Fruit fly (Drosophila melanogaster) whole organism, embryonic: ENCODE measurements around the gene Oscillin.

Source experiments
- Ada2b ChIP-seq: fragments of 200-800 bp; sonication (Bioruptor generic); IDR thresholded peaks from 2 replicates; pipeline ENCODE4 v1.3.6; 2022; ENCODE audit warnings: missing biosample characterization, missing genetic modification characterization
- Atf3 ChIP-seq: fragments of 200-800 bp; sonication (Bioruptor generic); optimal IDR thresholded peaks from 3 replicates; lab custom pipeline; 2016; ENCODE audit warnings: missing biosample characterization, missing genetic modification characterization
- Awh ChIP-seq: fragments of 200-800 bp; sonication (Bioruptor generic); IDR thresholded peaks from 2 replicates; pipeline ENCODE4, ENCODE4 v1.3.6; 2022; ENCODE audit warnings: missing biosample characterization, missing genetic modification characterization
- CG10543 ChIP-seq: fragments of 200-800 bp; sonication (Bioruptor generic); optimal IDR thresholded peaks from 3 replicates; lab custom pipeline; 2017; ENCODE audit warnings: missing biosample characterization, mild to moderate bottlenecking, missing genetic modification characterization, moderate library complexity
- CG11093 ChIP-seq: fragments of 200-800 bp; sonication (Bioruptor generic); IDR thresholded peaks from 3 replicates; pipeline ENCODE4 v1.3.6; 2022; ENCODE audit warnings: missing biosample characterization, missing genetic modification characterization
- CG11696 ChIP-seq: fragments of 200-800 bp; sonication (Bioruptor generic); IDR thresholded peaks from 2 replicates; pipeline ENCODE4 v1.3.6; 2022; ENCODE audit warnings: missing biosample characterization, missing genetic modification characterization
- CG12219 ChIP-seq: fragments of 200-800 bp; sonication (Bioruptor generic); optimal IDR thresholded peaks from 3 replicates; lab custom pipeline; 2018; ENCODE audit warnings: missing biosample characterization, mild to moderate bottlenecking, missing genetic modification characterization
- CG12391 ChIP-seq: fragments of 200-800 bp; sonication (Bioruptor generic); optimal IDR thresholded peaks from 3 replicates; lab custom pipeline; 2018; ENCODE audit warnings: missing biosample characterization, mild to moderate bottlenecking, missing genetic modification characterization, moderate library complexity
- CG12769 ChIP-seq: fragments of 200-800 bp; sonication (Bioruptor generic); optimal IDR thresholded peaks from 2 replicates; lab custom pipeline; 2019; ENCODE audit warnings: missing biosample characterization, mild to moderate bottlenecking, missing genetic modification characterization, moderate library complexity
- CG13123 ChIP-seq: fragments of 200-800 bp; sonication (Bioruptor generic); optimal IDR thresholded peaks from 2 replicates; lab custom pipeline; 2016; ENCODE audit warnings: missing biosample characterization, missing genetic modification characterization
- CG14667 ChIP-seq: fragments of 200-800 bp; sonication (Bioruptor generic); IDR thresholded peaks from 2 replicates; pipeline ENCODE4 v1.3.6; 2022; ENCODE audit warnings: missing biosample characterization, missing genetic modification characterization
- CG1603 ChIP-seq: fragments of 200-800 bp; sonication (Bioruptor generic); optimal IDR thresholded peaks from 2 replicates; lab custom pipeline; 2019; ENCODE audit warnings: missing biosample characterization, mild to moderate bottlenecking, missing genetic modification characterization, moderate library complexity
- CG30020 ChIP-seq: fragments of 200-800 bp; optimal IDR thresholded peaks from 2 replicates; lab custom pipeline; 2019; ENCODE audit warnings: missing biosample characterization, mild to moderate bottlenecking, missing genetic modification characterization, moderate library complexity
- CG3163 ChIP-seq: fragments of 200-800 bp; sonication (Bioruptor generic); optimal IDR thresholded peaks from 3 replicates; lab custom pipeline; 2016; ENCODE audit warnings: missing biosample characterization, missing genetic modification characterization
- CG6813 ChIP-seq: fragments of 200-800 bp; sonication (Bioruptor generic); optimal IDR thresholded peaks from 2 replicates; lab custom pipeline; 2017; ENCODE audit warnings: missing biosample characterization, missing genetic modification characterization, mild to moderate bottlenecking, moderate library complexity, missing genetic modification reagents
- CG6854 ChIP-seq: fragments of 200-800 bp; sonication (Bioruptor generic); optimal IDR thresholded peaks from 3 replicates; lab custom pipeline; 2017; ENCODE audit warnings: missing biosample characterization, mild to moderate bottlenecking, missing genetic modification characterization
- CG7786 ChIP-seq: fragments of 200-800 bp; sonication (Bioruptor generic); optimal IDR thresholded peaks from 2 replicates; lab custom pipeline; 2016; ENCODE audit warnings: missing biosample characterization, missing genetic modification characterization
- CG9727 ChIP-seq: fragments of 200-800 bp; sonication (Bioruptor generic); optimal IDR thresholded peaks from 3 replicates; lab custom pipeline; 2017; ENCODE audit warnings: missing biosample characterization, mild to moderate bottlenecking, missing genetic modification characterization
- Dad ChIP-seq: fragments of 200-800 bp; sonication (Bioruptor generic); optimal IDR thresholded peaks from 3 replicates; lab custom pipeline; 2016; ENCODE audit warnings: missing biosample characterization, missing genetic modification characterization
- Nf-YB ChIP-seq: fragments of 200-800 bp; sonication (Bioruptor generic); optimal IDR thresholded peaks from 3 replicates; lab custom pipeline; 2019; ENCODE audit warnings: missing biosample characterization, mild to moderate bottlenecking, missing genetic modification characterization, moderate library complexity
- Oli ChIP-seq: fragments of 200-800 bp; sonication (Bioruptor generic); optimal IDR thresholded peaks from 2 replicates; lab custom pipeline; 2018; ENCODE audit warnings: missing biosample characterization, mild to moderate bottlenecking, missing genetic modification characterization, moderate library complexity
- Scr ChIP-seq: fragments of 200-800 bp; sonication (Bioruptor generic); IDR thresholded peaks from 2 replicates; pipeline ENCODE4 v1.3.6; 2022; ENCODE audit warnings: missing biosample characterization, missing genetic modification characterization; ENCODE audit not compliant: partially characterized antibody
- Xrp1 ChIP-seq: fragments of 200-800 bp; sonication (Bioruptor generic); IDR thresholded peaks from 2 replicates; pipeline ENCODE4 v1.3.6; 2022; ENCODE audit warnings: missing biosample characterization, missing genetic modification characterization
- abd-A ChIP-seq: fragments of 200-800 bp; sonication (Bioruptor generic); optimal IDR thresholded peaks from 3 replicates; lab custom pipeline; 2019; ENCODE audit warnings: missing biosample characterization, mild to moderate bottlenecking, missing genetic modification characterization, moderate library complexity
- ase ChIP-seq: fragments of 200-800 bp; sonication (Bioruptor generic); IDR thresholded peaks from 3 replicates; pipeline ENCODE4 v1.3.6; 2022; ENCODE audit warnings: missing biosample characterization, missing genetic modification characterization
- corto ChIP-seq: fragments of 200-800 bp; sonication (Bioruptor generic); optimal IDR thresholded peaks from 2 replicates; lab custom pipeline; 2016; ENCODE audit warnings: missing biosample characterization, mild to moderate bottlenecking, missing genetic modification characterization, moderate library complexity
- exex ChIP-seq: fragments of 200-800 bp; sonication (Bioruptor generic); optimal IDR thresholded peaks from 4 replicates; lab custom pipeline; 2018; ENCODE audit warnings: missing biosample characterization, mild to moderate bottlenecking, missing genetic modification characterization, moderate library complexity
- fd64A ChIP-seq: fragments of 200-800 bp; sonication (Bioruptor generic); optimal IDR thresholded peaks from 3 replicates; lab custom pipeline; 2018; ENCODE audit warnings: missing biosample characterization, mild to moderate bottlenecking, missing genetic modification characterization
- gem ChIP-seq: fragments of 200-800 bp; sonication (Bioruptor generic); optimal IDR thresholded peaks from 2 replicates; lab custom pipeline; 2019; ENCODE audit warnings: missing biosample characterization, mild to moderate bottlenecking, missing genetic modification characterization, moderate library complexity
- hkb ChIP-seq, 2 experiments: fragments of 200-800 bp in 1 of 2; fragments of >200 bp in 1 of 2; sonication (Bioruptor generic) in 1 of 2; IDR thresholded peaks in 1 of 2; optimal IDR thresholded peaks in 1 of 2; 2 replicates each; pipeline versions ENCODE4 v1.3.6 to Lab custom; 2017 to 2022; ENCODE audit warnings: missing biosample characterization in 1 of 2, missing genetic modification characterization in 1 of 2
- knrl ChIP-seq: fragments of 200-800 bp; sonication (Bioruptor generic); IDR thresholded peaks from 3 replicates; pipeline ENCODE4 v1.3.6; 2022; ENCODE audit warnings: missing biosample characterization, missing genetic modification characterization; ENCODE audit not compliant: partially characterized antibody
- lbe ChIP-seq: fragments of 200-800 bp; sonication (Bioruptor generic); optimal IDR thresholded peaks from 2 replicates; lab custom pipeline; 2016; ENCODE audit warnings: missing biosample characterization, mild to moderate bottlenecking, missing genetic modification characterization
- schlank ChIP-seq: fragments of 200-800 bp; sonication (Bioruptor generic); optimal IDR thresholded peaks from 2 replicates; lab custom pipeline; 2018; ENCODE audit warnings: missing biosample characterization, mild to moderate bottlenecking, missing genetic modification characterization
- sens ChIP-seq: fragments of 200-800 bp; sonication (Bioruptor generic); peaks from one replicate; lab custom pipeline; 2016; ENCODE audit warnings: missing biosample characterization, missing genetic modification characterization
- wek ChIP-seq: fragments of 200-800 bp; sonication (Bioruptor generic); optimal IDR thresholded peaks from 3 replicates; lab custom pipeline; 2018; ENCODE audit warnings: missing biosample characterization, mild to moderate bottlenecking, missing genetic modification characterization, moderate library complexity
- yki ChIP-seq: fragments of >200 bp; optimal IDR thresholded peaks from 3 replicates; lab custom pipeline; 2018
- zf30C ChIP-seq: fragments of 200-800 bp; sonication (Bioruptor generic); optimal IDR thresholded peaks from 3 replicates; lab custom pipeline; 2018; ENCODE audit warnings: missing biosample characterization, mild to moderate bottlenecking, missing genetic modification characterization

The Oscillin gene

DNA sequence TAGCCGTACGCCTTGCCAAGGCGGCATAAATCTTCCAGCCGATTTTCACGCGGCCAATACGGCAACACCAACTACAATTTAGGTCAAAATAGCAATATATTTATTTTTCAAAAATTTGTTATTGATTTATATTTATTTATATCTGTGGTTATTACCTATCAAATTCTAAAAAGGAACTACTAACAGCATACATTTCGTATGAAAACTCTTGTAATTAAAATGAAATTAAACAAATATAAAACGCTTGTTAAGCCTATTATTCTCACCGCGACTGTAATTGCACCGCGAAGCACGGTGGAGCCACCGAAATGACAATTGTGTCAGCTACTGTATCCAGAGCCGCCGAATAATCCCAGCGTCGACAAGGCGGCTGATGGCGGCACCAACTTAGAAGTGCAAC, 47.4 kb upstream of the Oscillin start:
- TF ChIP-seq CG9727 (GFP tag; lab: Kevin White, UChicago) (no peak), wek (no peak), CG30020 (tag; lab: Kevin White, UChicago) (no peak), CG12219 (GFP tag; lab: Kevin White, UChicago) (no peak), fd64A (GFP tag; lab: Kevin White, UChicago) (no peak), yki (lab: Kevin White, UChicago) (no peak), zf30C (no peak), Xrp1 (GFP tag; lab: Robert Waterston, UW) (peak; percentile 22; the same call in 1 of the 2 replicates), Nf-YB (no peak), Atf3 (GFP tag; lab: Kevin White, UChicago) (no peak), CG11093 (GFP tag; lab: Robert Waterston, UW) (no peak), CG11696 (GFP tag; lab: Robert Waterston, UW) (peak; percentile 53; the same call in 1 of the 2 replicates)

DNA sequence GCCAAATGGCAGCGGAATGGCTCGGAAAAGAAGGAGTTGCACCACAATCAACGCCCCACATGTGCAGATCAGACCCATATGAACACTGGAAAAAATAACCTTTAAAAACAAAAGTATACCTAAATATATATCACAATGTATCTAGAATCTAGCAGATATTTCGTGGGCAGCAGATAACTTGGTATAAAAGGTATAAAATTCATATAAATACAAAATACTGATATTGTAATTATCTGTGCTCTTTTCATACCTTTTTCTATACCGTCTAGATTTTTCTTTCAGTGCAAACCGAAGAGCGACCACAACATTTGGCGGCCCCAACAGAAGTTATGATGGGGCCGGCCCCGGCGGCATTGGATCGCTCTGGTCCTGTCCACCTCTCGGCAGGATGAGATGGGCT, 45.6 kb upstream of the Oscillin start:
- no peak for TF ChIP-seq CG6813 (GFP tag; lab: Kevin White, UChicago)
- TF ChIP-seq corto (GFP tag; lab: Kevin White, UChicago), result peak; percentile 41
- no peak for TF ChIP-seq CG3163 (GFP tag; lab: Kevin White, UChicago)
- no peak for TF ChIP-seq CG6854 (GFP tag; lab: Kevin White, UChicago)
- no peak for TF ChIP-seq CG10543 (GFP tag; lab: Kevin White, UChicago)
- TF ChIP-seq Ada2b (GFP tag; lab: Robert Waterston, UW), result no peak
- TF ChIP-seq CG1603 (tag; lab: Kevin White, UChicago), result peak; percentile 1
- TF ChIP-seq sens (GFP tag; lab: Kevin White, UChicago), result peak; percentile 65
- no peak for TF ChIP-seq schlank
- no peak for TF ChIP-seq hkb (optimal IDR thresholded peaks at IDR 0.05; lab: Kevin White, UChicago)
- TF ChIP-seq hkb (GFP tag; IDR thresholded peaks at IDR 0.05; lab: Robert Waterston, UW), result no peak
- TF ChIP-seq lbe (GFP tag; lab: Kevin White, UChicago), result peak; percentile 44
- peak; percentile 14 for TF ChIP-seq gem
- 0 out of 2 replicates have a peak, but pooled peaks have one; percentile 7 for TF ChIP-seq CG14667 (GFP tag; lab: Robert Waterston, UW)

DNA sequence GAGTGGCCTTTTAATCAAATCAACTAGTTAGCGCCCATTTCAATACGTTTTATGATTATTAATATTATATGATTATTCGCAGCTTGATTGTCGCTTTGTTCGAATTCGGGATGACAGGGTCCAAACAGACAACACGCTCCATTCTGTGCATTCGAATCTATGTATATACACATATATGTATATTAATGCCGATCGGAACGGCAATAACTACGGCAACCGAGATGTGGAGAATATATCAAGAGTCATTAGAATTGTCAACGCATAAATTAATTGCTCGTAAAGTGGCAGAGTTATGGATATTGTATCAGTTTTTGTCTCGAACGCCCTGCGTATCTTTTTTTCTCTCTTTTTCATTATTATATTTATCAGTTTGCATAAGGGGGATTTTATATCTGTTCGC, 44.0 kb upstream of the Oscillin start:
- no peak for TF ChIP-seq CG13123 (GFP tag; lab: Kevin White, UChicago)
- TF ChIP-seq knrl (GFP tag; lab: Robert Waterston, UW), result no peak
- peak; percentile 61; the same call in 1 of the 2 replicates for TF ChIP-seq Awh
- TF ChIP-seq abd-A (tag; lab: Kevin White, UChicago), result peak; percentile 98
- peak; percentile 50 for TF ChIP-seq CG12769 (tag; lab: Kevin White, UChicago)

DNA sequence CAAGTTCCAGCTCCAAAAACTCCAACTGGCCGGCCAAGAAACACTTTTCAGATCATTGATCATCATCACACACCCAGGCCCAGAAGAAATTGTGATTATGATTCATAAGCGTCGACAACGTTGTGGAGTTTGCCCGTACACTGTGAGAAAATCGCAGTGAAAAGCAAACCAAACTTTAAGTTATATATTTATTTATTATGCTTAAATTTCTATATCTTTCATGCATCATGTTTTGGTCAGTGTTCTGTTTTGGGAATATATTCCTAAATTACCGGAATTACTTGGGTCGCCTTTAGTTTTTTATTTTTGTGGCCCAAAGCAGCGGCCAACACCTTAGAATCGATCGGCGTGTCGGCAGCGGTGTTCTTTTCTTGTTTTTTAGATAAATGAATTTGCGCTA, 41.8 kb upstream of the Oscillin start:
- TF ChIP-seq Dad (no peak), CG7786 (no peak), CG12391 (tag; lab: Kevin White, UChicago) (peak; percentile 0), exex (no peak), ase (GFP tag; lab: Robert Waterston, UW) (no peak), Scr (GFP tag; lab: Robert Waterston, UW) (no peak), gem (peak; percentile 33), Oli (tag; lab: Kevin White, UChicago) (peak; percentile 11)
